Fruit fly (Drosophila melanogaster) whole organism, prepupa: Measurements from ENCODE around the gene CG42307.
A peak's percentile ranks its signal among the peaks of the same experiment; 100 is the strongest.

Experiments
- Blimp-1 ChIP-seq: fragments of 200-800 bp; sonication (Bioruptor generic); optimal IDR thresholded peaks from 3 replicates; lab custom pipeline; 2017; ENCODE audit warnings: missing biosample characterization, missing genetic modification characterization, mild to moderate bottlenecking, moderate library complexity, missing genetic modification reagents
- CG10631 ChIP-seq: fragments of 200-800 bp; sonication (Bioruptor generic); optimal IDR thresholded peaks from 2 replicates; lab custom pipeline; 2016; ENCODE audit warnings: missing biosample characterization, missing genetic modification characterization
- CG10669 ChIP-seq: fragments of 200-800 bp; sonication (Bioruptor generic); optimal IDR thresholded peaks from 3 replicates; lab custom pipeline; 2018; ENCODE audit warnings: missing biosample characterization, mild to moderate bottlenecking, missing genetic modification characterization, moderate library complexity
- CG11294 ChIP-seq: fragments of 200-800 bp; sonication (Bioruptor generic); IDR thresholded peaks from 2 replicates; pipeline ENCODE4 v1.3.6; 2022; ENCODE audit warnings: missing biosample characterization, missing genetic modification characterization
- CG11762 ChIP-seq: fragments of 200-800 bp; sonication (Bioruptor generic); optimal IDR thresholded peaks from 3 replicates; lab custom pipeline; 2016; ENCODE audit warnings: missing biosample characterization, missing genetic modification characterization; ENCODE audit not compliant: insufficient read depth
- CG15336 ChIP-seq: fragments of 200-800 bp; sonication (Bioruptor generic); IDR thresholded peaks from 2 replicates; pipeline ENCODE4 v1.3.6; 2022; ENCODE audit warnings: missing biosample characterization, missing genetic modification characterization
- CG1621 ChIP-seq: fragments of 200-800 bp; sonication (Bioruptor generic); optimal IDR thresholded peaks from 3 replicates; lab custom pipeline; 2018; ENCODE audit warnings: missing biosample characterization, mild to moderate bottlenecking, missing genetic modification characterization
- CG3032 ChIP-seq: fragments of 200-800 bp; optimal IDR thresholded peaks from 2 replicates; lab custom pipeline; 2019; ENCODE audit warnings: missing biosample characterization, mild to moderate bottlenecking, missing genetic modification characterization, moderate library complexity
- CG31627 ChIP-seq: fragments of 200-800 bp; sonication (Bioruptor generic); optimal IDR thresholded peaks from 3 replicates; lab custom pipeline; 2016; ENCODE audit warnings: missing biosample characterization, missing genetic modification characterization
- CG32006 ChIP-seq: fragments of 200-800 bp; sonication (Bioruptor generic); optimal IDR thresholded peaks from 3 replicates; lab custom pipeline; 2017; ENCODE audit warnings: missing biosample characterization, mild to moderate bottlenecking, missing genetic modification characterization
- CG34406 ChIP-seq: fragments of 200-800 bp; sonication (Bioruptor generic); optimal IDR thresholded peaks from 3 replicates; lab custom pipeline; 2016; ENCODE audit warnings: missing biosample characterization, missing genetic modification characterization
- CG3919 ChIP-seq: fragments of 200-800 bp; sonication (Bioruptor generic); optimal IDR thresholded peaks from 3 replicates; lab custom pipeline; 2016; ENCODE audit warnings: missing biosample characterization, missing genetic modification characterization
- CG4318 ChIP-seq: fragments of 200-800 bp; sonication (Bioruptor generic); optimal IDR thresholded peaks from 3 replicates; lab custom pipeline; 2017; ENCODE audit warnings: missing biosample characterization, mild to moderate bottlenecking, missing genetic modification characterization
- CG6163 ChIP-seq: fragments of 200-800 bp; sonication (Bioruptor generic); IDR thresholded peaks from 3 replicates; pipeline ENCODE4 v1.3.6; 2022; ENCODE audit warnings: missing biosample characterization, missing genetic modification characterization
- CG6276 ChIP-seq: fragments of 200-800 bp; sonication (Bioruptor generic); optimal IDR thresholded peaks from 2 replicates; lab custom pipeline; 2017; ENCODE audit warnings: missing biosample characterization, mild to moderate bottlenecking, missing genetic modification characterization
- CG6792 ChIP-seq: fragments of 200-800 bp; sonication (Bioruptor generic); optimal IDR thresholded peaks from 3 replicates; lab custom pipeline; 2016; ENCODE audit warnings: missing biosample characterization, missing genetic modification characterization
- CG6854 ChIP-seq: fragments of 200-800 bp; sonication (Bioruptor generic); optimal IDR thresholded peaks from 2 replicates; lab custom pipeline; 2017; ENCODE audit warnings: missing biosample characterization, mild to moderate bottlenecking, missing genetic modification characterization
- CG7368 ChIP-seq: fragments of 200-800 bp; sonication (Bioruptor generic); optimal IDR thresholded peaks from 3 replicates; lab custom pipeline; 2016; ENCODE audit warnings: missing biosample characterization, missing genetic modification characterization
- CG8119 ChIP-seq: fragments of 200-800 bp; sonication (Bioruptor generic); IDR thresholded peaks from 3 replicates; pipeline ENCODE4 v1.3.6; 2022; ENCODE audit warnings: missing biosample characterization, missing genetic modification characterization
- CG8319 ChIP-seq: fragments of 200-800 bp; sonication (Bioruptor generic); optimal IDR thresholded peaks from 3 replicates; lab custom pipeline; 2016; ENCODE audit warnings: missing biosample characterization, missing genetic modification characterization
- CG8632 ChIP-seq: fragments of 200-800 bp; sonication (Bioruptor generic); optimal IDR thresholded peaks from 3 replicates; lab custom pipeline; 2016; ENCODE audit warnings: missing biosample characterization, missing genetic modification characterization
- CG9139 ChIP-seq: fragments of 200-800 bp; sonication (Bioruptor generic); optimal IDR thresholded peaks from 3 replicates; lab custom pipeline; 2017; ENCODE audit warnings: missing biosample characterization, mild to moderate bottlenecking, missing genetic modification characterization
- Eip75B ChIP-seq: fragments of 200-800 bp; sonication (Bioruptor generic); optimal IDR thresholded peaks from 3 replicates; lab custom pipeline; 2016; ENCODE audit warnings: missing biosample characterization, missing genetic modification characterization
- Eip78C ChIP-seq: fragments of 200-800 bp; sonication (Bioruptor generic); peaks from one replicate; lab custom pipeline; 2016; ENCODE audit warnings: missing biosample characterization, missing genetic modification characterization
- Eip93F ChIP-seq: fragments of 200-800 bp; sonication (Bioruptor generic); optimal IDR thresholded peaks from 2 replicates; lab custom pipeline; 2016; ENCODE audit warnings: missing biosample characterization, mild to moderate bottlenecking, missing genetic modification characterization
- Ets21C ChIP-seq: fragments of 200-800 bp; sonication (Bioruptor generic); optimal IDR thresholded peaks from 3 replicates; lab custom pipeline; 2016; ENCODE audit warnings: missing biosample characterization, missing genetic modification characterization
- Ets96B ChIP-seq: fragments of 200-800 bp; optimal IDR thresholded peaks from 2 replicates; lab custom pipeline; 2019; ENCODE audit warnings: missing biosample characterization, mild to moderate bottlenecking, missing genetic modification characterization, moderate library complexity
- Gug ChIP-seq: fragments of 200-800 bp; sonication (Bioruptor generic); IDR thresholded peaks from 2 replicates; pipeline ENCODE4 v1.3.6; 2022; ENCODE audit warnings: missing biosample characterization, missing genetic modification characterization
- Hr38 ChIP-seq: sonication (Bioruptor generic); optimal IDR thresholded peaks from 2 replicates; lab custom pipeline; 2016; ENCODE audit warnings: missing biosample characterization, missing genetic modification characterization
- Hr39 ChIP-seq: fragments of 200-800 bp; sonication (Bioruptor generic); optimal IDR thresholded peaks from 2 replicates; lab custom pipeline; 2016; ENCODE audit warnings: missing biosample characterization, missing genetic modification characterization
- Hr4 ChIP-seq: fragments of 200-800 bp; sonication (Bioruptor generic); optimal IDR thresholded peaks from 3 replicates; lab custom pipeline; 2016; ENCODE audit warnings: missing biosample characterization, missing genetic modification characterization
- Lpt ChIP-seq: fragments of 200-800 bp; sonication (Bioruptor generic); optimal IDR thresholded peaks from 3 replicates; lab custom pipeline; 2016; ENCODE audit warnings: missing biosample characterization, missing genetic modification characterization
- Met ChIP-seq: fragments of 200-800 bp; sonication (Bioruptor generic); optimal IDR thresholded peaks from 3 replicates; lab custom pipeline; 2016; ENCODE audit warnings: missing biosample characterization, missing genetic modification characterization
- OdsH ChIP-seq: fragments of 200-800 bp; sonication (Bioruptor generic); optimal IDR thresholded peaks from 3 replicates; lab custom pipeline; 2016; ENCODE audit warnings: missing biosample characterization, missing genetic modification characterization
- Sox102F ChIP-seq: fragments of 200-800 bp; sonication (Bioruptor generic); optimal IDR thresholded peaks from 2 replicates; lab custom pipeline; 2016; ENCODE audit warnings: missing biosample characterization, mild to moderate bottlenecking, missing genetic modification characterization
- Sox14 ChIP-seq: fragments of 200-800 bp; sonication (Bioruptor generic); optimal IDR thresholded peaks from 3 replicates; lab custom pipeline; 2016; ENCODE audit warnings: missing biosample characterization, missing genetic modification characterization
- Sox15 ChIP-seq: fragments of 200-800 bp; sonication (Bioruptor generic); optimal IDR thresholded peaks from 3 replicates; lab custom pipeline; 2016; ENCODE audit warnings: missing biosample characterization, missing genetic modification characterization
- dsx ChIP-seq: fragments of 200-800 bp; optimal IDR thresholded peaks from 3 replicates; lab custom pipeline; 2019; ENCODE audit warnings: missing biosample characterization, mild to moderate bottlenecking, missing genetic modification characterization, moderate library complexity; ENCODE audit not compliant: poor library complexity, severe bottlenecking
- eg ChIP-seq: fragments of 200-800 bp; sonication (Bioruptor generic); IDR thresholded peaks from 3 replicates; pipeline ENCODE4 v1.3.6; 2022; ENCODE audit warnings: missing biosample characterization, missing genetic modification characterization
- esn ChIP-seq: fragments of 200-800 bp; sonication (Bioruptor generic); optimal IDR thresholded peaks from 2 replicates; lab custom pipeline; 2016; ENCODE audit warnings: missing biosample characterization, mild to moderate bottlenecking, missing genetic modification characterization, moderate library complexity
- fd59A ChIP-seq: fragments of 200-800 bp; sonication (Bioruptor generic); optimal IDR thresholded peaks from 2 replicates; lab custom pipeline; 2017; ENCODE audit warnings: missing biosample characterization, mild to moderate bottlenecking, missing genetic modification characterization, missing genetic modification reagents
- fd85E ChIP-seq: fragments of 200-800 bp; sonication (Bioruptor generic); optimal IDR thresholded peaks from 3 replicates; lab custom pipeline; 2016; ENCODE audit warnings: missing biosample characterization, missing genetic modification characterization
- fkh ChIP-seq: fragments of 200-800 bp; sonication (Bioruptor generic); optimal IDR thresholded peaks from 3 replicates; lab custom pipeline; 2017; ENCODE audit warnings: missing biosample characterization, mild to moderate bottlenecking, missing genetic modification characterization, moderate library complexity
- lz ChIP-seq: fragments of 200-800 bp; sonication (Bioruptor generic); optimal IDR thresholded peaks from 3 replicates; lab custom pipeline; 2016; ENCODE audit warnings: missing biosample characterization, missing genetic modification characterization
- net ChIP-seq: fragments of 200-800 bp; sonication (Bioruptor generic); optimal IDR thresholded peaks from 3 replicates; lab custom pipeline; 2016; ENCODE audit warnings: missing biosample characterization, missing genetic modification characterization
- pdm3 ChIP-seq: fragments of 200-800 bp; sonication (Bioruptor generic); optimal IDR thresholded peaks from 3 replicates; lab custom pipeline; 2016; ENCODE audit warnings: missing biosample characterization, missing genetic modification characterization
- salr ChIP-seq, 2 experiments: fragments of 200-800 bp; sonication (Bioruptor generic); optimal IDR thresholded peaks; 3 replicates each; lab custom pipeline; 2016 to 2018; ENCODE audit warnings: missing biosample characterization in 2 of 2, missing genetic modification characterization in 2 of 2, mild to moderate bottlenecking in 1 of 2
- spab ChIP-seq: fragments of 200-800 bp; sonication (Bioruptor generic); optimal IDR thresholded peaks from 2 replicates; lab custom pipeline; 2017; ENCODE audit warnings: missing biosample characterization, mild to moderate bottlenecking, missing genetic modification characterization, missing genetic modification reagents
- ss ChIP-seq, 2 experiments: fragments of 200-800 bp; sonication (Bioruptor generic); optimal IDR thresholded peaks; 2 replicates in 1 of 2; 3 replicates in 1 of 2; lab custom pipeline; 2017 to 2018; ENCODE audit warnings: mild to moderate bottlenecking in 2 of 2, missing biosample characterization in 2 of 2, missing genetic modification characterization in 2 of 2, moderate library complexity in 1 of 2
- topi ChIP-seq: fragments of 200-800 bp; sonication (Bioruptor generic); optimal IDR thresholded peaks from 3 replicates; lab custom pipeline; 2016; ENCODE audit warnings: missing biosample characterization, missing genetic modification characterization
- vri ChIP-seq: fragments of 200-800 bp; sonication (Bioruptor generic); optimal IDR thresholded peaks from 3 replicates; lab custom pipeline; 2016; ENCODE audit warnings: missing biosample characterization, mild to moderate bottlenecking, missing genetic modification characterization

CG42307 gene

dm6 chr3L:7381359-7381976 is 52.5 kb downstream of the CG42307 start, which contains the start of the genes SMSr and smid:
Gene SMSr (minus strand): TSS chr3L:7381474.
Gene smid (plus strand): TSS chr3L:7381614.
- TF ChIP-seq CG6163 (GFP tag; lab: Robert Waterston, UW) (peak; percentile 41; the same call in 1 of the 3 replicates), CG8632 (GFP tag; lab: Kevin White, UChicago) (no peak), fkh (GFP tag; lab: Kevin White, UChicago) (no peak), Sox102F (GFP tag; lab: Kevin White, UChicago) (peak; percentile 50), Hr39 (GFP tag; lab: Kevin White, UChicago) (peak; percentile 66), lz (GFP tag; lab: Kevin White, UChicago) (peak; percentile 71), dsx (GFP tag; lab: Kevin White, UChicago) (peak; percentile 27), Hr4 (GFP tag; lab: Kevin White, UChicago) (peak; percentile 71), spab (GFP tag; lab: Kevin White, UChicago) (no peak), Gug (GFP tag; lab: Robert Waterston, UW) (peak; percentile 57; the same call in 1 of the 2 replicates), Met (GFP tag; lab: Kevin White, UChicago) (no peak), CG7368 (no peak), vri (GFP tag; lab: Kevin White, UChicago) (no peak), Sox15 (GFP tag; lab: Kevin White, UChicago) (peak; percentile 53), CG8319 (peak; percentile 7), fd85E (GFP tag; lab: Kevin White, UChicago) (no peak), CG3919 (peak; percentile 58), Hr38 (GFP tag; lab: Kevin White, UChicago) (no peak), Eip75B (GFP tag; lab: Kevin White, UChicago) (peak; percentile 61), CG11294 (GFP tag; lab: Robert Waterston, UW) (no peak), net (GFP tag; lab: Kevin White, UChicago) (peak; percentile 19), CG8119 (GFP tag; lab: Robert Waterston, UW) (no peak), CG15336 (GFP tag; lab: Robert Waterston, UW) (peak; percentile 32; the same call in 1 of the 2 replicates), fd59A (GFP tag; lab: Kevin White, UChicago) (no peak), CG6792 (GFP tag; lab: Kevin White, UChicago) (peak; percentile 56), ss (GFP tag; optimal IDR thresholded peaks at IDR 0.05; lab: Kevin White, UChicago) (peak in 1 of 2 experiments; percentile 4), CG1621 (tag; lab: Kevin White, UChicago) (peak; percentile 31), CG3032 (tag; lab: Kevin White, UChicago) (peak; percentile 56), esn (peak; percentile 63), pdm3 (peak; percentile 70), Lpt (GFP tag; lab: Kevin White, UChicago) (peak; percentile 46), CG32006 (no peak), OdsH (GFP tag; lab: Kevin White, UChicago) (peak; percentile 70), eg (GFP tag; lab: Robert Waterston, UW) (no peak), CG6276 (GFP tag; lab: Kevin White, UChicago) (no peak), CG10631 (GFP tag; lab: Kevin White, UChicago) (peak; percentile 55), topi (peak; percentile 65), CG34406 (GFP tag; lab: Kevin White, UChicago) (peak; percentile 47), CG6854 (peak; percentile 44), CG10669 (GFP tag; lab: Kevin White, UChicago) (no peak), salr (GFP tag; optimal IDR thresholded peaks at IDR 0.05; lab: Kevin White, UChicago) (peak in 1 of 2 experiments; percentile 68), Sox14 (GFP tag; lab: Kevin White, UChicago) (peak; percentile 77), Ets21C (GFP tag; lab: Kevin White, UChicago) (peak; percentile 57), Blimp-1 (GFP tag; lab: Kevin White, UChicago) (no peak), Eip78C (GFP tag; lab: Kevin White, UChicago) (peak; percentile 79), CG9139 (no peak), Ets96B (tag; lab: Kevin White, UChicago) (peak; percentile 53), CG31627 (GFP tag; lab: Kevin White, UChicago) (peak; percentile 70), Eip93F (GFP tag; lab: Kevin White, UChicago) (no peak), CG11762 (GFP tag; lab: Kevin White, UChicago) (no peak), CG4318 (GFP tag; lab: Kevin White, UChicago) (peak; percentile 47)
